Worm (Caenorhabditis elegans) whole organism, midembryonic: Measurements from ENCODE around the gene C17G10.10.

ENCODE experiments used
- T22C8.4 ChIP-seq: fragments of 200-800 bp; sonication (Bioruptor generic); IDR thresholded peaks from 2 replicates; pipeline ENCODE4 v1.3.6; 2022; ENCODE audit warnings: missing genetic modification characterization, missing compliant biosample characterization
- cog-1 ChIP-seq: sonication (generic microtip); optimal IDR thresholded peaks from 2 replicates; lab custom pipeline; 2016; ENCODE audit warnings: missing genetic modification characterization, missing compliant biosample characterization
- flt-1 ChIP-seq: fragments of 200-800 bp; sonication (Bioruptor generic); IDR thresholded peaks from 2 replicates; pipeline ENCODE4 v1.3.6; 2022; ENCODE audit warnings: missing genetic modification characterization, missing compliant biosample characterization
- klf-2 ChIP-seq: fragments of 200-800 bp; sonication (Bioruptor generic); conservative IDR thresholded peaks from 2 replicates; pipeline ENCODE4 v1.3.6; 2022; ENCODE audit warnings: missing genetic modification reagents, missing genetic modification characterization, missing compliant biosample characterization
- med-1 ChIP-seq: sonication (generic microtip); optimal IDR thresholded peaks from 2 replicates; lab custom pipeline; 2017; ENCODE audit warnings: missing genetic modification characterization, mild to moderate bottlenecking, missing compliant biosample characterization, antibody characterized with exemption, missing genetic modification reagents; ENCODE audit not compliant: insufficient read depth
- ref-1 ChIP-seq: fragments of 200-800 bp; sonication (Bioruptor generic); conservative IDR thresholded peaks from 2 replicates; pipeline ENCODE4 v1.3.6; 2022; ENCODE audit warnings: missing genetic modification reagents, missing genetic modification characterization, missing compliant biosample characterization
- tab-1 ChIP-seq: fragments of 200-800 bp; sonication (Bioruptor generic); IDR thresholded peaks from 2 replicates; pipeline ENCODE4 v1.3.6; 2022; ENCODE audit warnings: missing genetic modification characterization, missing compliant biosample characterization
- ztf-23 ChIP-seq: fragments of 200-800 bp; sonication (Bioruptor generic); IDR thresholded peaks from 2 replicates; pipeline ENCODE4 v1.3.6; 2022; ENCODE audit warnings: missing genetic modification reagents, missing genetic modification characterization, missing compliant biosample characterization
- ztf-29 ChIP-seq: fragments of 200-800 bp; sonication (Bioruptor generic); IDR thresholded peaks from 2 replicates; pipeline ENCODE4 v1.3.6; 2022; ENCODE audit warnings: missing genetic modification reagents, missing genetic modification characterization, missing compliant biosample characterization

C17G10.10 gene

ce11 chrII:5578035-5578434, 21.1 kb downstream of the C17G10.10 start, which contains the start of gene T25E4.1:
Gene T25E4.1, plus strand, starts transcription at chrII:5578335.
- TF ChIP-seq ref-1 (GFP tag; lab: Robert Waterston, UW) (no peak), ztf-29 (no peak), T22C8.4 (GFP tag; lab: Robert Waterston, UW) (no peak), flt-1 (GFP tag; lab: Robert Waterston, UW) (no peak), klf-2 (GFP tag; lab: Robert Waterston, UW) (no peak), cog-1 (tag; lab: Kevin White, UChicago) (no peak), med-1 (GFP tag; lab: Kevin White, UChicago) (no peak)

- TF ChIP-seq med-1 (GFP tag; lab: Kevin White, UChicago) (no peak), T22C8.4 (GFP tag; lab: Robert Waterston, UW) (peak; percentile 49; the same call in 1 of the 2 replicates), klf-2 (GFP tag; lab: Robert Waterston, UW) (0 out of 2 replicates have a peak, but pooled peaks have one; percentile 22), ztf-23 (peak; percentile 73), flt-1 (GFP tag; lab: Robert Waterston, UW) (peak; percentile 87), tab-1 (GFP tag; lab: Robert Waterston, UW) (peak; percentile 78)
These were observed 22.1 kb downstream of the C17G10.10 start for ce11 chrII:5577060-5577459.

- no peak for TF ChIP-seq tab-1 (GFP tag; lab: Robert Waterston, UW)
- TF ChIP-seq cog-1 (tag; lab: Kevin White, UChicago): no peak
- no peak for TF ChIP-seq klf-2 (GFP tag; lab: Robert Waterston, UW)
- TF ChIP-seq ztf-23: no peak
- no peak for TF ChIP-seq T22C8.4 (GFP tag; lab: Robert Waterston, UW)
- no peak for TF ChIP-seq med-1 (GFP tag; lab: Kevin White, UChicago)
- no peak for TF ChIP-seq flt-1 (GFP tag; lab: Robert Waterston, UW)
- no peak for TF ChIP-seq ztf-29
- TF ChIP-seq ref-1 (GFP tag; lab: Robert Waterston, UW): no peak
These were observed 24.3 kb downstream of the C17G10.10 start for ce11 chrII:5574925-5575324.

- TF ChIP-seq cog-1 (tag; lab: Kevin White, UChicago) (no peak), klf-2 (GFP tag; lab: Robert Waterston, UW) (no peak), med-1 (GFP tag; lab: Kevin White, UChicago) (no peak), ref-1 (GFP tag; lab: Robert Waterston, UW) (no peak), T22C8.4 (GFP tag; lab: Robert Waterston, UW) (no peak), tab-1 (GFP tag; lab: Robert Waterston, UW) (no peak), flt-1 (GFP tag; lab: Robert Waterston, UW) (no peak), ztf-23 (no peak), ztf-29 (no peak)
These were observed 27.0 kb downstream of the C17G10.10 start for ce11 chrII:5572082-5572746.

ce11 chrII:5570272-5570671, 28.9 kb downstream of the C17G10.10 start, which contains the start of the genes C17C3.1 and C17C3.15:
Gene C17C3.1, plus strand, starts transcription at chrII:5570572.
Gene C17C3.15, plus strand, starts transcription at chrII:5570654.
- TF ChIP-seq cog-1 (tag; lab: Kevin White, UChicago): no peak
- no peak for TF ChIP-seq med-1 (GFP tag; lab: Kevin White, UChicago)
- no peak for TF ChIP-seq ref-1 (GFP tag; lab: Robert Waterston, UW)
- TF ChIP-seq T22C8.4 (GFP tag; lab: Robert Waterston, UW): no peak
- TF ChIP-seq flt-1 (GFP tag; lab: Robert Waterston, UW): no peak
- TF ChIP-seq tab-1 (GFP tag; lab: Robert Waterston, UW): no peak
- no peak for TF ChIP-seq ztf-29
- no peak for TF ChIP-seq klf-2 (GFP tag; lab: Robert Waterston, UW)
- TF ChIP-seq ztf-23: no peak

- 0 out of 2 replicates have a peak, but pooled peaks have one; percentile 45 for TF ChIP-seq flt-1 (GFP tag; lab: Robert Waterston, UW)
- no peak for TF ChIP-seq ref-1 (GFP tag; lab: Robert Waterston, UW)
These were observed 34.0 kb downstream of the C17G10.10 start for ce11 chrII:5565082-5565623.

- TF ChIP-seq T22C8.4 (GFP tag; lab: Robert Waterston, UW) (no peak), ref-1 (GFP tag; lab: Robert Waterston, UW) (no peak), ztf-29 (no peak), tab-1 (GFP tag; lab: Robert Waterston, UW) (no peak), med-1 (GFP tag; lab: Kevin White, UChicago) (no peak), klf-2 (GFP tag; lab: Robert Waterston, UW) (no peak), ztf-23 (no peak), cog-1 (tag; lab: Kevin White, UChicago) (no peak), flt-1 (GFP tag; lab: Robert Waterston, UW) (no peak)
These were observed 37.8 kb downstream of the C17G10.10 start, which contains the start of gene C17C3.3 for ce11 chrII:5561392-5561791. Gene C17C3.3, plus strand, starts transcription at chrII:5561737.

ce11 chrII:5557134-5557533, 42.0 kb downstream of the C17G10.10 start:
- TF ChIP-seq ref-1 (GFP tag; lab: Robert Waterston, UW) (no peak), klf-2 (GFP tag; lab: Robert Waterston, UW) (no peak), flt-1 (GFP tag; lab: Robert Waterston, UW) (no peak), cog-1 (tag; lab: Kevin White, UChicago) (no peak), ztf-23 (no peak), med-1 (GFP tag; lab: Kevin White, UChicago) (no peak), T22C8.4 (GFP tag; lab: Robert Waterston, UW) (no peak), tab-1 (GFP tag; lab: Robert Waterston, UW) (no peak), ztf-29 (no peak)

- no peak for TF ChIP-seq ztf-29
These were observed 42.7 kb downstream of the C17G10.10 start, which contains the start of gene ins-11 for ce11 chrII:5556431-5556830. Gene ins-11, plus strand, starts transcription at chrII:5556731.
